Fruit fly (Drosophila melanogaster): Measurements from ENCODE around the gene xit.

The xit gene

dm6 chrX:6800726-6801296, 20.0 kb upstream of the xit start (continued):
- TF ChIP-seq disco-r (GFP tag; optimal IDR thresholded peaks at IDR 0.05) (no peak), CG2678 (tag; optimal IDR thresholded peaks at IDR 0.05) (peak; percentile 54), gro (GFP tag; optimal IDR thresholded peaks at IDR 0.05) (peak; percentile 20), az2 (GFP tag; optimal IDR thresholded peaks at IDR 0.05) (peak; percentile 49), HmgZ (tag; optimal IDR thresholded peaks at IDR 0.05) (peak; percentile 38), ab (GFP tag; optimal IDR thresholded peaks at IDR 0.05) (no peak), CG4360 (GFP tag; IDR thresholded peaks at IDR 0.05) (no peak), CG11723 (GFP tag; optimal IDR thresholded peaks at IDR 0.05) (no peak), sob (GFP tag; IDR thresholded peaks at IDR 0.05) (no peak; the same call in 1 of the 2 replicates), CG4328 (GFP tag; optimal IDR thresholded peaks at IDR 0.05) (peak; percentile 3), CG32532 (GFP tag; IDR thresholded peaks at IDR 0.05) (peak; percentile 43; the same call in 1 of the 2 replicates), CG7556 (GFP tag; optimal IDR thresholded peaks at IDR 0.05) (peak; percentile 44), Aef1 (GFP tag; IDR thresholded peaks at IDR 0.05) (0 out of 3 replicates have a peak, but pooled peaks have one; percentile 44), dpn (GFP tag; optimal IDR thresholded peaks at IDR 0.05) (peak in 1 of 2 experiments; percentile 6), CG33557 (GFP tag; optimal IDR thresholded peaks at IDR 0.05) (no peak), CG9817 (tag; optimal IDR thresholded peaks at IDR 0.05) (no peak), Ssrp (tag; optimal IDR thresholded peaks at IDR 0.05) (peak; percentile 26), CG10274 (GFP tag; optimal IDR thresholded peaks at IDR 0.05) (no peak), bab2 (GFP tag; optimal IDR thresholded peaks at IDR 0.05) (no peak), CG33213 (GFP tag; optimal IDR thresholded peaks at IDR 0.05) (no peak), CG17829 (tag; optimal IDR thresholded peaks at IDR 0.05) (no peak), Pdp1 (GFP tag; optimal IDR thresholded peaks at IDR 0.05) (peak in 1 of 2 experiments; percentile 8), ttk (GFP tag; IDR thresholded peaks at IDR 0.05) (no peak), sima (GFP tag; optimal IDR thresholded peaks at IDR 0.05) (no peak), CG1792 (GFP tag; optimal IDR thresholded peaks at IDR 0.05) (no peak), CG12236 (GFP tag; optimal IDR thresholded peaks at IDR 0.05) (no peak), lilli (GFP tag; optimal IDR thresholded peaks at IDR 0.05) (peak; percentile 57), insv (GFP tag; optimal IDR thresholded peaks at IDR 0.05) (no peak), MTF-1 (GFP tag; optimal IDR thresholded peaks at IDR 0.05; ENCODE audit: borderline replicate concordance) (no peak), twi (tag; optimal IDR thresholded peaks at IDR 0.05) (no peak), CG2129 (GFP tag; IDR thresholded peaks at IDR 0.05; ENCODE audit: partially characterized antibody) (no peak), Neu2 (GFP tag; optimal IDR thresholded peaks at IDR 0.05; ENCODE audit: borderline replicate concordance) (no peak), CG18011 (GFP tag; optimal IDR thresholded peaks at IDR 0.05) (no peak), Drgx (GFP tag; IDR thresholded peaks at IDR 0.05) (peak; percentile 47; the same call in 1 of the 2 replicates), run (tag; optimal IDR thresholded peaks at IDR 0.05) (no peak), hkb (optimal IDR thresholded peaks at IDR 0.05) (no peak), hkb (GFP tag; IDR thresholded peaks at IDR 0.05) (0 out of 2 replicates have a peak, but pooled peaks have one; percentile 10), zfh1 (GFP tag; IDR thresholded peaks at IDR 0.05) (no peak), rib (GFP tag; IDR thresholded peaks at IDR 0.05) (peak; percentile 68), luna (GFP tag; optimal IDR thresholded peaks at IDR 0.05) (no peak), CG6689 (GFP tag; IDR thresholded peaks at IDR 0.05) (peak; percentile 48), Elba2 (GFP tag; optimal IDR thresholded peaks at IDR 0.05) (no peak), lov (optimal IDR thresholded peaks at IDR 0.05) (no peak), lov (GFP tag; IDR thresholded peaks at IDR 0.05) (no peak), CG9215 (GFP tag; IDR thresholded peaks at IDR 0.05) (peak; percentile 33; the same call in 1 of the 2 replicates), HLH4C (GFP tag; IDR thresholded peaks at IDR 0.05; ENCODE audit: partially characterized antibody) (no peak), CG4404 (GFP tag; IDR thresholded peaks at IDR 0.05) (no peak), bigmax (GFP tag; optimal IDR thresholded peaks at IDR 0.05) (no peak), pb (GFP tag; optimal IDR thresholded peaks at IDR 0.05) (no peak), Dip2 (GFP tag; IDR thresholded peaks at IDR 0.05) (no peak), Awh (GFP tag; IDR thresholded peaks at IDR 0.05) (peak; percentile 49; the same call in 1 of the 2 replicates)
